Worm (Caenorhabditis elegans): Measurements from ENCODE around the gene srj-52.

The srj-52 gene

DNA sequence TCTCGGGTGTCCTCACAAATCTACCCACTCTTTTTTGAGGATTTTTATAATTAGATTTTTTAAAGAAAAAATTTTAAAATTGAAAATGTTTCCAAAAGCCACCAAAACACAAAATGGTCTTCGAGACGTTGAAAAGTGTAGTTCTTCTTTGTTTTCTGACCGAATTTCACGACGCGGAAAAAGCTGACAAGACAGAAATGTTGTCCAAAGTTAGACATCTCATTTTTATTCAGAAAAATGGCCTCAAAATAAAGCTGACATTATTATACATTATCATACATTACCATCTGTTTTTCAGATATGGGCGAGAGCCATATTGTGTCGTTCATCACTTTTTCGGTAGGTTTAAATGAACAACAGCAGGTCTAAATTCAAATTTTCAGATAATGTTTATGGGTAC lies 16.2 kb downstream of the srj-52 start, which contains the start of gene srx-22:
Gene srx-22, plus strand, starts transcription at position 301 of the 400 bp plus-strand sequence.
- TF ChIP-seq F13C5.2 (tag; optimal IDR thresholded peaks at IDR 0.05) (no peak), pes-1 (GFP tag; IDR thresholded peaks at IDR 0.05) (no peak), hmg-4 (GFP tag; optimal IDR thresholded peaks at IDR 0.05) (no peak), tra-4 (tag; optimal IDR thresholded peaks at IDR 0.05) (no peak), flt-1 (GFP tag; IDR thresholded peaks at IDR 0.05) (no peak), ceh-13 (GFP tag; optimal IDR thresholded peaks at IDR 0.05) (no peak), hnd-1 (tag; optimal IDR thresholded peaks at IDR 0.05) (no peak), sea-1 (GFP tag; conservative IDR thresholded peaks at IDR 0.05) (no peak), ceh-36 (tag; optimal IDR thresholded peaks at IDR 0.05) (no peak), scrt-1 (GFP tag; IDR thresholded peaks at IDR 0.05) (no peak)

DNA sequence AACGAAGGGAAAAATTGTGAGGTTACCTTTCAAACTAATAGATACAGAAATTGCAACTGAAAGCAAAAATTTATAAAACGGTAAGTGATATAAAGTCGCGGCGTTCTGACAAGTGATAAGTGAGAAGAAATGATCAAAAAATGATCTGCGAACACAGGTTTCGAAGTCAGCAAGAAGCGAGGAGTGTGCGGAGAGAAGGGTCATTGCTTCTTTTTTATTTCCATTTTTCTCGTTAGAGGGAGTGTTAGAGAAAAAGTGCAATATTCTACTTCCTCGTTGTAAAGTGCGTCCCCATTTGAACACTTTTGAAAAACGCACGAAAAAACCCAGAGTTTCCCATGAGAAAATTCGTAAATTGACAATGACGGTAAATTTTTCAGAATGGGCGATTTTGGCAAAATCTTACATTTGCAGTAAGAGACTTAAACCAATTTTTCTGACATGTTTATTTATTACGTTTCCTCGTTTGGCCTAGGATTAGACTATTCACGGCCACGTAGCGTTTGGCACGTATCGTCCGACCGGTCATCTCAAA lies 19.2 kb downstream of the srj-52 start, which contains the start of the genes fbxa-72 and srx-21:
Gene fbxa-72, minus strand, starts transcription at position 204 of the 535 bp plus-strand sequence.
Gene srx-21, plus strand, starts transcription at position 485 of the 535 bp plus-strand sequence.
- TF ChIP-seq aly-1 (tag; optimal IDR thresholded peaks at IDR 0.05) (no peak), hmg-4 (GFP tag; optimal IDR thresholded peaks at IDR 0.05) (no peak), hnd-1 (tag; optimal IDR thresholded peaks at IDR 0.05) (no peak), flt-1 (GFP tag; IDR thresholded peaks at IDR 0.05) (no peak), ceh-36 (tag; optimal IDR thresholded peaks at IDR 0.05) (no peak), ama-1 (optimal IDR thresholded peaks at IDR 0.05) (no peak), pes-1 (GFP tag; IDR thresholded peaks at IDR 0.05) (no peak), tbx-11 (GFP tag; IDR thresholded peaks at IDR 0.05) (no peak), scrt-1 (GFP tag; IDR thresholded peaks at IDR 0.05) (no peak), tra-4 (tag; optimal IDR thresholded peaks at IDR 0.05) (no peak), F13C5.2 (tag; optimal IDR thresholded peaks at IDR 0.05) (no peak), B0310.2 (tag; optimal IDR thresholded peaks at IDR 0.05) (no peak), ceh-13 (GFP tag; optimal IDR thresholded peaks at IDR 0.05) (no peak), hmbx-1 (tag; optimal IDR thresholded peaks at IDR 0.05) (no peak), ets-7 (tag; optimal IDR thresholded peaks at IDR 0.05) (no peak), tbx-37 (GFP tag; conservative IDR thresholded peaks at IDR 0.05) (no peak)

DNA sequence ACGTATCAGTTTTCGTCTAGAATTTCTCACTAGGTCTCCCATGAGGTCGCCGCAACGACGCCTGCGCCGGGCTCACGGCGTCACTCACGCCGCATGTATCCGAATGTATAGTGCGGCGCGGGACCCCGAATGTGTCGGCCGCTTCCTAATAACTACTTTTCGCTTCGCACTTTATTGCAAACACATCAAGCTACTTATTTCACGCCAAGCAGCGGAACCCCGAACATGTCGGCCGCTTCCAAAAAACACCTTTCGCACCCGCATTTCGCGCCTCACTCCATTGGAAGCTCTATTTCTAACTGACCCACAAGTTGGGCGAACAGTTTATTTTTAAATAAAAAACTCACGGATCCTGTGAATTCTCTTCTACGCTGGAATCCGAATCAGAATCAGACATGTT lies 19.7 kb downstream of the srj-52 start:
- TF ChIP-seq B0310.2 (tag; optimal IDR thresholded peaks at IDR 0.05) (no peak), pes-1 (GFP tag; IDR thresholded peaks at IDR 0.05) (no peak), tbx-37 (GFP tag; conservative IDR thresholded peaks at IDR 0.05) (no peak), hnd-1 (tag; optimal IDR thresholded peaks at IDR 0.05) (no peak), scrt-1 (GFP tag; IDR thresholded peaks at IDR 0.05) (no peak), aly-1 (tag; optimal IDR thresholded peaks at IDR 0.05) (no peak), ceh-36 (tag; optimal IDR thresholded peaks at IDR 0.05) (no peak), ets-7 (tag; optimal IDR thresholded peaks at IDR 0.05) (no peak), flt-1 (GFP tag; IDR thresholded peaks at IDR 0.05) (no peak), F13C5.2 (tag; optimal IDR thresholded peaks at IDR 0.05) (no peak), sea-1 (GFP tag; conservative IDR thresholded peaks at IDR 0.05) (no peak)

DNA sequence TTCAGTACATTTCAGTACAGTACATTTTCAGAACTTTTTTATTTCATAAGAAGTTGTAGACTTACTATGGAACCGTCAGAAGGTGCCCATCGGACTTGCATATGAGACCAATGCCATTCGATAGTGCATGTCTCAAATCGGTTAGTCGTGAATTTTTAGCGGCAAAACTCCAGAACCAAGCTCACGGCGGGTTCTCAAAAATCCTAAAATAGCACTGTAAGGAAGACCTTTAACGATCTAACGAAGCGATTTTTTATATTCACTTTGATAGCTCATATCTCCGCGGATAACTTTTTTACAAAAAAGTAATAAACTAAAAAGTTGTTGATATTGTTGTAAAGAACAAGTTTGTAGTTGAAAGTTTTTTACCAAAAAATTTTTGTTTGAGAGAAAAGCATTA lies 21.6 kb downstream of the srj-52 start, which contains the start of gene sru-25:
Gene sru-25, minus strand, starts transcription at position 101 of the 400 bp plus-strand sequence.
- TF ChIP-seq ceh-13 (GFP tag; optimal IDR thresholded peaks at IDR 0.05), result no peak
- no peak for TF ChIP-seq sea-1 (GFP tag; conservative IDR thresholded peaks at IDR 0.05)
- no peak for TF ChIP-seq flt-1 (GFP tag; IDR thresholded peaks at IDR 0.05)
- no peak for TF ChIP-seq tbx-37 (GFP tag; conservative IDR thresholded peaks at IDR 0.05)
- no peak for TF ChIP-seq F13C5.2 (tag; optimal IDR thresholded peaks at IDR 0.05)
- TF ChIP-seq tra-4 (tag; optimal IDR thresholded peaks at IDR 0.05), result no peak

DNA sequence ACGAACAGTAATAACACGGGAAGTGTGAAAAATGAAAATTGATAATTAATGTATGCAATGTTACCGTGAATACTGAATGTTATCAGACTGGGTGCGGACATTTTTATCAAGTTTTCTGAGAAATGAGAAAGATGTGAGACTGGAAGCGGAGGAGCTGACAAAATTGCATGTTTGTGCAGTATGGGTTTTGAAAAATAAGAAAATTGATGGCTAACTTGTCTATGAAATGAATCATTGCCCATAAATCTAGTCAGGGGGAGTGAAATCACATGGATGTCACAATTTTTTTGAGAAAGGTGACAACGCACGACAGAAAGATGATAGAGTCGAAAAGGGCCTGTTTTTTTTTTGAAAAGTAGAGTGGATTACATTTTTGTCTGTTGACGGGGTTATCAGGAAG lies 24.5 kb downstream of the srj-52 start, which contains the start of gene sru-24:
Gene sru-24, minus strand, starts transcription at position 101 of the 400 bp plus-strand sequence.
- TF ChIP-seq hnd-1 (tag; optimal IDR thresholded peaks at IDR 0.05), result no peak

DNA sequence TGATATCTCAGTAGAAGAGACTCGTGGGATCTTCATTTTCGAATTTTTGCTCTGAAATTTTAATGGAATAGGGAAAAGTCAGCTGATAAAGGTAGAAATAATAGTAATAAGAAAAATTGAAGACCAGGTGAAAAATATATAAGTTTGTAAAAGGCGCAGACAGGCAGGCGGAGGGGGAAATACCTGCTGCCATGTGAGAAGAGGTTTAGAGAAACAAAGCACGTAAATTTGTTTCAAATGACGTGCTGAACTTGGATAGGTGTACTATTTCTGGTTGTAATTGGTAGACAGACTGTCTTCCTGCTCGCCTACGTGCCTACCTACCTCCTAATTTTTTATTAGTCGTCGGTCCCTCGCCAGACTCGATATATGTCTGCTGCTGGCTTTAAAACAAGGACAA lies 28.4 kb downstream of the srj-52 start, which contains the start of gene nhr-180:
Gene nhr-180, minus strand, starts transcription at position 52 of the 400 bp plus-strand sequence.
- TF ChIP-seq F13C5.2 (tag; optimal IDR thresholded peaks at IDR 0.05) (no peak), hnd-1 (tag; optimal IDR thresholded peaks at IDR 0.05) (no peak), ets-7 (tag; optimal IDR thresholded peaks at IDR 0.05) (no peak), B0310.2 (tag; optimal IDR thresholded peaks at IDR 0.05) (no peak), pes-1 (GFP tag; IDR thresholded peaks at IDR 0.05) (no peak)

DNA sequence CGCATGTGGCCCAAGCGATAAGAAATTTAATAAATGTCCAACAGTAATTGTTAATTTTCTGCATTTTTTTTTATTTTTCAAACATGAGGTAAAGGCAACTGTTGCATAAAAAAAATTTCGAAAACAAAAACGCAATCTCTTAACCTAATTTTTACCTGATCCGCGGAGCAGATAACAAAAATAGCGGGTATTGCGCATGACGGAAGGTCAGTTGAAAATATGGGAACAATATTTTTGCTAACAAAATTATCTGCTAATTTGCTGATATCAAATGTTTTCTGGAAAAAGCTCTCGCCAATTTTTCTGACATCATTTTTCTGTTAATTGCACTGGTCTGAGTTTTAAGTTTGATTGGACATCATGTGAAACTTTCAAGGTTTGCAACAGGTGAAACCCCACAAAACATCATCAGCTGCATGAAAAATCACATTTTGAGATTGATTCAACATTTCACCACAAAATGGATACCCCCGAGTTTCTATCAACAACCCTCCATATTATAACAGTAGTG lies 31.4 kb downstream of the srj-52 start, which contains the start of the genes F31F4.11 and srh-266:
Gene F31F4.11, minus strand, starts transcription at position 101 of the 511 bp plus-strand sequence.
Gene srh-266, plus strand, starts transcription at position 461 of the 511 bp plus-strand sequence.
- TF ChIP-seq tbx-11 (GFP tag; IDR thresholded peaks at IDR 0.05) (no peak), hmbx-1 (tag; optimal IDR thresholded peaks at IDR 0.05) (no peak), pes-1 (GFP tag; IDR thresholded peaks at IDR 0.05) (no peak), F13C5.2 (tag; optimal IDR thresholded peaks at IDR 0.05) (no peak), tbx-37 (GFP tag; conservative IDR thresholded peaks at IDR 0.05) (no peak), ets-7 (tag; optimal IDR thresholded peaks at IDR 0.05) (no peak), sea-1 (GFP tag; conservative IDR thresholded peaks at IDR 0.05) (no peak), aly-1 (tag; optimal IDR thresholded peaks at IDR 0.05) (no peak), B0310.2 (tag; optimal IDR thresholded peaks at IDR 0.05) (no peak), ceh-13 (GFP tag; optimal IDR thresholded peaks at IDR 0.05) (no peak), hmg-4 (GFP tag; optimal IDR thresholded peaks at IDR 0.05) (no peak), hnd-1 (tag; optimal IDR thresholded peaks at IDR 0.05) (no peak), tra-4 (tag; optimal IDR thresholded peaks at IDR 0.05) (no peak), flt-1 (GFP tag; IDR thresholded peaks at IDR 0.05) (no peak), scrt-1 (GFP tag; IDR thresholded peaks at IDR 0.05) (no peak), ceh-36 (tag; optimal IDR thresholded peaks at IDR 0.05) (no peak), ama-1 (optimal IDR thresholded peaks at IDR 0.05) (no peak)

DNA sequence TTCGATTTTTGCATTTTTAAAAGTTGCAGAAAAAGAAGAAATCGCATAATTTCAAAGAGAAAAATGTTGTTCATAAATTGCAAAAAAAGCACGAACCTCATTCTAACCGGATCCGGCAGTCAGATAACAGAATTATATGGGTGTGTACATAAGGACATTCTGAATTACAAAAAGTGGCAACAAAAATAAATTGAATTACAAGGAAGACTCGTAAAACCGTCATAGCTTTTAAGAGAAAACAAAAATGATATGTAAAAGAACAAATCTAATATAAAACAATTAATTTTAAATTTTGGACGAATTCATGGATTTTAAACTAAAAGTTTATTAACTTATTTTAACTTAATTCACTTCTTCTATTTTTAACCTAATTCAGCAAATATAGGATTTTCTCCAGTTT lies 35.6 kb downstream of the srj-52 start, which contains the start of gene F31F4.17:
Gene F31F4.17, minus strand, starts transcription at position 101 of the 400 bp plus-strand sequence.
- TF ChIP-seq hmg-4 (GFP tag; optimal IDR thresholded peaks at IDR 0.05), result no peak
- TF ChIP-seq hnd-1 (tag; optimal IDR thresholded peaks at IDR 0.05), result no peak
- TF ChIP-seq ets-7 (tag; optimal IDR thresholded peaks at IDR 0.05), result no peak
- TF ChIP-seq F13C5.2 (tag; optimal IDR thresholded peaks at IDR 0.05), result no peak
- no peak for TF ChIP-seq hmbx-1 (tag; optimal IDR thresholded peaks at IDR 0.05)
- TF ChIP-seq ceh-36 (tag; optimal IDR thresholded peaks at IDR 0.05), result no peak
- no peak for TF ChIP-seq ama-1 (optimal IDR thresholded peaks at IDR 0.05)
- no peak for TF ChIP-seq ceh-13 (GFP tag; optimal IDR thresholded peaks at IDR 0.05)
- TF ChIP-seq pes-1 (GFP tag; IDR thresholded peaks at IDR 0.05), result no peak
- no peak for TF ChIP-seq sea-1 (GFP tag; conservative IDR thresholded peaks at IDR 0.05)
- TF ChIP-seq tbx-37 (GFP tag; conservative IDR thresholded peaks at IDR 0.05), result no peak
- no peak for TF ChIP-seq tra-4 (tag; optimal IDR thresholded peaks at IDR 0.05)
- no peak for TF ChIP-seq scrt-1 (GFP tag; IDR thresholded peaks at IDR 0.05)
- TF ChIP-seq B0310.2 (tag; optimal IDR thresholded peaks at IDR 0.05), result no peak
- no peak for TF ChIP-seq tbx-11 (GFP tag; IDR thresholded peaks at IDR 0.05)
- no peak for TF ChIP-seq aly-1 (tag; optimal IDR thresholded peaks at IDR 0.05)
- TF ChIP-seq flt-1 (GFP tag; IDR thresholded peaks at IDR 0.05), result no peak
